Fruit fly (Drosophila melanogaster) whole organism: ENCODE data around the gene Gr9a.

Experiments used
- CG8478 ChIP-seq: fragments of >200 bp; optimal IDR thresholded peaks from 2 replicates; lab custom pipeline; 2018; ENCODE audit warnings: inconsistent platforms
- Dll ChIP-seq: fragments of >200 bp; optimal IDR thresholded peaks from 2 replicates; lab custom pipeline; 2017
- EcR ChIP-seq, 2 experiments: fragments of >200 bp; optimal IDR thresholded peaks; 2 replicates each; lab custom pipeline; 2017; ENCODE audit warnings: missing biosample characterization in 2 of 2, missing genetic modification characterization in 2 of 2, missing genetic modification reagents in 2 of 2
- pan ChIP-seq: fragments of >200 bp; optimal IDR thresholded peaks from 2 replicates; lab custom pipeline; 2017
- psq ChIP-seq: fragments of >200 bp; optimal IDR thresholded peaks from 2 replicates; lab custom pipeline; 2017
- usp ChIP-seq: fragments of >200 bp; optimal IDR thresholded peaks from 2 replicates; lab custom pipeline; 2017; ENCODE audit warnings: missing biosample characterization, missing genetic modification characterization, mixed read lengths

Gene Gr9a

dm6 chrX:10092796-10093195, 31.4 kb downstream of the Gr9a start:
- TF ChIP-seq EcR (GFP tag; optimal IDR thresholded peaks at IDR 0.05; lab: Kevin White, UChicago) (no peak), pan (no peak), psq (lab: Kevin White, UChicago) (no peak), usp (no peak), CG8478 (lab: Kevin White, UChicago) (no peak), Dll (no peak)

dm6 chrX:10103569-10104083, 42.2 kb downstream of the Gr9a start:
- TF ChIP-seq pan (no peak), psq (lab: Kevin White, UChicago) (no peak), usp (no peak), EcR (GFP tag; optimal IDR thresholded peaks at IDR 0.05; lab: Kevin White, UChicago) (no peak), CG8478 (lab: Kevin White, UChicago) (no peak), Dll (no peak)

DNA sequence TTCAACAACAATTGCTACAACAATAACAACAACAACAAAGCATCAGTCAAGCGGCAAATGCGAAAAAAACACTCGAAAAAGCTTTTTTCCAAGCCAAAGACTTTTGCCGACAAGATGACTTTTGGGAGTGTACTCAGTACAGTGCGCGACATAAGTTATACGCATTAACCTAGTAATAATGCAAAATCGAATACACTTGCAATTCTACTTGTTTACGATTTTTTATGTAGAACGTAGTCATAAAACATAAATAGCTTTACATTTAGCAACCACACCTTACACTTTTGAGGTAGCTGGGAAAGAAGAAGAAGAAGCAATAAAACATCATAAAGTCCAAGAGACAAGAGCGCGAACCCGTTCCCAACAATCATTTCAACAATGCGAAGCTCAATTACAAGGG, 43.0 kb downstream of the Gr9a start:
- TF ChIP-seq usp, result no peak
- no peak for TF ChIP-seq pan
- no peak for TF ChIP-seq Dll
- TF ChIP-seq CG8478 (lab: Kevin White, UChicago), result no peak
- TF ChIP-seq psq (lab: Kevin White, UChicago), result no peak
- TF ChIP-seq EcR (GFP tag; optimal IDR thresholded peaks at IDR 0.05; lab: Kevin White, UChicago), result no peak

DNA sequence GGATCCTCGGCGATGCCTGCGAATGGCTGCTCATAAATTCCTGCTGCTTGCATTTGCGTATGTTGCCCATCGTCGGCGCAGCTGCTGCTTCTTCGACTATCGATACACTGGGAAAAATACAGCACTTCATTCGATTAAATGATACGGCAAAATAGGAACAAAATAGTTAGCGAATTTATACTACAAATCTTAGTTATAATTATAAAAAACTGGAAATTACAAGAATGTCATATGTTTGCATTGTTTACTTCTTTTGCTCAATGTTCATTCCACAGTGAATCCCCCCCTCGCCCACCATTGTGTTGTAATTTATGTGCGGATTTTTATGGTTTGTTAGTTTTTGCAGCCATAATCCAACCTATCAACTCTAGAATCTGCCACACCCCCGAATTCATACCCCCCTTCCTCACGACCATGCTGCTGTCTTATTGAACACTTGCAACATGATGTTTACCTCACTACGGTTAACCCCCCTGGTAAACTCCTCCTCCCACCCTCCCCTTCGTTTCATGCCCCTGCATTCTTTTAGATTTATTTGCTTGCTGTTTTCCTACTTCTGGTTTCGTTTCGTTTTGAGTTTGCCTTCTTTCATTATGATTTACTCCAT, 44.4 kb downstream of the Gr9a start:
- TF ChIP-seq pan (no peak), Dll (no peak), EcR (GFP tag; optimal IDR thresholded peaks at IDR 0.05; lab: Kevin White, UChicago) (no peak), psq (lab: Kevin White, UChicago) (no peak), CG8478 (lab: Kevin White, UChicago) (no peak), usp (no peak)

- TF ChIP-seq psq (lab: Kevin White, UChicago) (no peak), Dll (no peak), pan (no peak), EcR (GFP tag; optimal IDR thresholded peaks at IDR 0.05; lab: Kevin White, UChicago) (no peak)
Observed at dm6 chrX:10106562-10107147, 45.2 kb downstream of the Gr9a start.

DNA sequence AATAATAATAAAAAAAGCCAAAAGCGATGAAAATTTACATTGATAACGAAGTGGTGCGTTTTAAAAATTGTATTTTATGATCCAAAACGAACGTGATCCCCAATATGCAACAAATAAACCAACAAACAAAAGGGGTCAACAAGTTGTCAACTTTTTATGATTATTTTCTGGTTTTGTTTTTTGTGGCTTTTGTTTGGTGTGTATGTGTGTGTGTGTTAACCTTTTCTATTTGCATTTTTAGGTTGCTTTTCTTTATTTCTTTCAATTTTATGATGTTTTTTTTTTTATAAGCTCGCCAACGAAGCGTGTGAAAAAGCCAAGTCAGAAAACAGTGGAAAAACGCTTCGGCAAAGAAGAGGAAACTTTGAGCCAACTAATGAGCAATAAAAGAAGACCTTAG, 46.9 kb downstream of the Gr9a start:
- TF ChIP-seq EcR (GFP tag; optimal IDR thresholded peaks at IDR 0.05; lab: Kevin White, UChicago) (no peak), psq (lab: Kevin White, UChicago) (no peak), Dll (no peak), pan (no peak), usp (no peak)

DNA sequence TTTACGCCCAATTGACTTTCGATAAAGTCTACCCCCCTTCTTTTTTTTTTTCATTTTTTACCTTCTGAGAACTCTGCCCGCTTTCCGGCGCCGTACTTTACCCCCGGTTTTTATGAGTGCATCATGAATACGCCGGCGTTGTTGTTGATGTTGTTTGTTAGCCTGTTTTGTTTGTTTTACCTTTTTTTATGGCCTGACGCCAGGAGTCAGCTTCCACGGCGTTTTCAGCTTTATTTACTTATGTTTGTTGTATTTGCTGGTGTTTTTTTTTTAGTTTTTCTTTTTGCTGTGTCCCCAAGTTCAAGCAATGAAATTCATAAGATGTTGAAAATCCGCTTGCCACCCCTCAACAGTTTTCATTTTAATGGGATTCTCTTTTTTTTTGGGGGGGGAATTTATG, 49.5 kb downstream of the Gr9a start:
- TF ChIP-seq Dll (no peak), usp (no peak), CG8478 (lab: Kevin White, UChicago) (no peak)
